Worm (Caenorhabditis elegans) whole organism, L4 larva: ENCODE results near the gene nhr-233.
A peak's percentile ranks its signal among the peaks of the same experiment; 100 is the strongest.

Experiments used
- F26F4.8 ChIP-seq: fragments of 200-800 bp; sonication (Bioruptor generic); conservative IDR thresholded peaks from 2 replicates; pipeline ENCODE4 v1.3.6; 2022; ENCODE audit warnings: missing genetic modification characterization, missing compliant biosample characterization
- T26A8.4 ChIP-seq: fragments of 200-800 bp; sonication (Bioruptor generic); IDR thresholded peaks from 2 replicates; pipeline ENCODE4 v1.3.6; 2022; ENCODE audit warnings: missing genetic modification characterization, missing compliant biosample characterization
- Y5F2A.4 ChIP-seq: fragments of 200-800 bp; sonication (Bioruptor generic); optimal IDR thresholded peaks from 2 replicates; lab custom pipeline; 2018; ENCODE audit warnings: mild to moderate bottlenecking, missing genetic modification characterization, missing compliant biosample characterization
- Y75B8A.6 ChIP-seq: fragments of 200-800 bp; sonication (Bioruptor generic); IDR thresholded peaks from 2 replicates; pipeline ENCODE4 v1.3.6; 2022; ENCODE audit warnings: missing genetic modification reagents, missing genetic modification characterization, missing compliant biosample characterization
- ZK546.5 ChIP-seq, 2 experiments: sonication (generic microtip); optimal IDR thresholded peaks; 2 replicates each; lab custom pipeline; 2017; ENCODE audit warnings: missing biosample characterization in 2 of 2, missing genetic modification characterization in 2 of 2
- aly-2 ChIP-seq: sonication (generic microtip); optimal IDR thresholded peaks from 2 replicates; lab custom pipeline; 2018; ENCODE audit warnings: missing biosample characterization, missing genetic modification characterization
- ama-1 ChIP-seq: fragments of 150-350 bp; optimal IDR thresholded peaks from 2 replicates; lab custom pipeline; 2014; ENCODE audit warnings: inconsistent platforms, mixed read lengths
- attf-4 ChIP-seq: sonication (generic microtip); optimal IDR thresholded peaks from 3 replicates; lab custom pipeline; 2017; ENCODE audit warnings: missing biosample characterization, missing genetic modification characterization
- ces-1 ChIP-seq: fragments of 150-350 bp; sonication (generic microtip); optimal IDR thresholded peaks from 4 replicates; lab custom pipeline; 2014; ENCODE audit warnings: missing biosample characterization, missing genetic modification reagents, missing genetic modification characterization
- daf-12 ChIP-seq: fragments of 150-350 bp; optimal IDR thresholded peaks from 2 replicates; lab custom pipeline; 2014; ENCODE audit warnings: missing biosample characterization, missing genetic modification reagents, missing genetic modification characterization
- daf-16 ChIP-seq, 3 experiments: sonication (generic microtip); optimal IDR thresholded peaks; 2 replicates each; lab custom pipeline; 2016 to 2017; ENCODE audit warnings: missing genetic modification characterization in 3 of 3, missing genetic modification reagents in 3 of 3, mild to moderate bottlenecking in 2 of 3, missing compliant biosample characterization in 2 of 3, missing biosample characterization in 1 of 3, moderate library complexity in 1 of 3
- daf-19 ChIP-seq: fragments of 200-800 bp; sonication (Bioruptor generic); conservative IDR thresholded peaks from 2 replicates; pipeline ENCODE4 v1.3.6; 2022; ENCODE audit warnings: missing genetic modification characterization, missing compliant biosample characterization
- daf-8 ChIP-seq: fragments of 200-800 bp; sonication (Bioruptor generic); IDR thresholded peaks from 2 replicates; pipeline ENCODE4 v1.3.6; 2022; ENCODE audit warnings: missing genetic modification characterization, missing compliant biosample characterization
- dmd-8 ChIP-seq: fragments of 200-800 bp; sonication (Bioruptor generic); IDR thresholded peaks from 2 replicates; pipeline ENCODE4 v1.3.6; 2022; ENCODE audit warnings: missing genetic modification characterization, missing compliant biosample characterization
- dmd-9 ChIP-seq: fragments of 200-800 bp; sonication (Bioruptor generic); IDR thresholded peaks from 2 replicates; pipeline ENCODE4 v1.3.6; 2022; ENCODE audit warnings: missing genetic modification reagents, missing genetic modification characterization, missing compliant biosample characterization
- dpl-1 ChIP-seq: fragments of 150-350 bp; optimal IDR thresholded peaks from 2 replicates; lab custom pipeline; 2014; ENCODE audit warnings: missing biosample characterization, missing genetic modification reagents, missing genetic modification characterization
- egl-27 ChIP-seq: sonication (generic microtip); optimal IDR thresholded peaks from 3 replicates; lab custom pipeline; 2017; ENCODE audit warnings: missing biosample characterization, missing genetic modification reagents, missing genetic modification characterization
- fos-1 ChIP-seq: fragments of 150-350 bp; optimal IDR thresholded peaks from 2 replicates; lab custom pipeline; 2014; ENCODE audit warnings: missing biosample characterization, missing genetic modification characterization
- gei-8 ChIP-seq: fragments of 200-800 bp; sonication (Bioruptor generic); optimal IDR thresholded peaks from 2 replicates; lab custom pipeline; 2018; ENCODE audit warnings: mild to moderate bottlenecking, missing genetic modification characterization, missing compliant biosample characterization
- hlh-11 ChIP-seq: fragments of 200-800 bp; sonication (Bioruptor generic); optimal IDR thresholded peaks from 2 replicates; lab custom pipeline; 2018; ENCODE audit warnings: mild to moderate bottlenecking, missing genetic modification characterization, missing compliant biosample characterization
- hmg-1.1 ChIP-seq: fragments of 200-800 bp; sonication (Bioruptor generic); IDR thresholded peaks from 2 replicates; pipeline ENCODE4 v1.3.6; 2022; ENCODE audit warnings: missing genetic modification reagents, missing genetic modification characterization, missing compliant biosample characterization
- jun-1 ChIP-seq: fragments of 150-350 bp; optimal IDR thresholded peaks from 2 replicates; lab custom pipeline; 2014; ENCODE audit warnings: missing biosample characterization, missing genetic modification reagents, missing genetic modification characterization
- lin-1 ChIP-seq: fragments of 200-800 bp; sonication (Bioruptor generic); IDR thresholded peaks from 2 replicates; pipeline ENCODE4 v1.3.6; 2022; ENCODE audit warnings: missing genetic modification reagents, missing genetic modification characterization, missing compliant biosample characterization
- lin-13 ChIP-seq: fragments of 150-350 bp; optimal IDR thresholded peaks from 2 replicates; lab custom pipeline; 2014; ENCODE audit warnings: missing biosample characterization, missing genetic modification reagents, missing genetic modification characterization
- lin-15B ChIP-seq: fragments of 150-350 bp; sonication (generic microtip); optimal IDR thresholded peaks from 3 replicates; lab custom pipeline; 2014; ENCODE audit warnings: missing biosample characterization, missing genetic modification characterization
- lin-38 ChIP-seq: fragments of 200-800 bp; sonication (Bioruptor generic); IDR thresholded peaks from 2 replicates; pipeline ENCODE4 v1.3.6; 2022; ENCODE audit warnings: missing genetic modification reagents, missing genetic modification characterization, missing compliant biosample characterization
- lsy-2 ChIP-seq, 2 experiments: fragments of 150-350 bp in 1 of 2; sonication (generic microtip) in 1 of 2; optimal IDR thresholded peaks; 2 replicates each; lab custom pipeline; 2014 to 2017; ENCODE audit warnings: missing biosample characterization in 2 of 2, missing genetic modification characterization in 2 of 2
- madf-9 ChIP-seq: fragments of 200-800 bp; sonication (Bioruptor generic); conservative IDR thresholded peaks from 2 replicates; pipeline ENCODE4 v1.3.6; 2022; ENCODE audit warnings: missing genetic modification reagents, missing genetic modification characterization, missing compliant biosample characterization
- mdt-29 ChIP-seq: fragments of 200-800 bp; sonication (Bioruptor generic); IDR thresholded peaks from 2 replicates; pipeline ENCODE4 v1.3.6; 2022; ENCODE audit warnings: missing genetic modification reagents, missing genetic modification characterization, missing compliant biosample characterization
- mxl-3 ChIP-seq: fragments of 200-800 bp; sonication (Bioruptor generic); optimal IDR thresholded peaks from 2 replicates; lab custom pipeline; 2018; ENCODE audit warnings: mild to moderate bottlenecking, missing genetic modification characterization, missing compliant biosample characterization
- nhr-102 ChIP-seq: sonication (generic microtip); optimal IDR thresholded peaks from 2 replicates; lab custom pipeline; 2016; ENCODE audit warnings: mild to moderate bottlenecking, missing genetic modification characterization, moderate library complexity, missing compliant biosample characterization
- nhr-111 ChIP-seq: fragments of 200-800 bp; sonication (Bioruptor generic); optimal IDR thresholded peaks from 2 replicates; lab custom pipeline; 2018; ENCODE audit warnings: mild to moderate bottlenecking, missing genetic modification characterization, missing compliant biosample characterization
- nhr-28 ChIP-seq: fragments of 150-350 bp; optimal IDR thresholded peaks from 2 replicates; lab custom pipeline; 2014; ENCODE audit warnings: missing biosample characterization, missing genetic modification characterization
- pqm-1 ChIP-seq: sonication (generic microtip); optimal IDR thresholded peaks from 2 replicates; lab custom pipeline; 2017; ENCODE audit warnings: missing biosample characterization, missing genetic modification characterization
- skn-1 ChIP-seq: fragments of 150-350 bp; optimal IDR thresholded peaks from 2 replicates; lab custom pipeline; 2014; ENCODE audit warnings: missing biosample characterization, missing genetic modification characterization
- tag-97 ChIP-seq: fragments of 200-800 bp; sonication (Bioruptor generic); IDR thresholded peaks from 2 replicates; pipeline ENCODE4 v1.3.6; 2022; ENCODE audit warnings: missing genetic modification characterization, missing compliant biosample characterization
- unc-130 ChIP-seq: sonication (generic microtip); optimal IDR thresholded peaks from 2 replicates; lab custom pipeline; 2016; ENCODE audit warnings: missing genetic modification reagents, missing genetic modification characterization, missing compliant biosample characterization
- unc-62 ChIP-seq, 3 experiments: fragments of 150-350 bp in 1 of 3; sonication (generic microtip); optimal IDR thresholded peaks in 2 of 3; peaks in 1 of 3; 1 replicate in 1 of 3; 2 replicates in 2 of 3; lab custom pipeline; 2014 to 2017; ENCODE audit warnings: missing biosample characterization in 3 of 3, missing genetic modification characterization in 3 of 3, missing genetic modification reagents in 3 of 3, missing genotype in 1 of 3
- zfp-3 ChIP-seq: fragments of 200-800 bp; sonication (Bioruptor generic); conservative IDR thresholded peaks from 2 replicates; pipeline ENCODE4 v1.3.6; 2022; ENCODE audit warnings: missing genetic modification reagents, missing genetic modification characterization, missing compliant biosample characterization
- zip-11 ChIP-seq: fragments of 200-800 bp; sonication (Bioruptor generic); IDR thresholded peaks from 2 replicates; pipeline ENCODE4 v1.3.6; 2022; ENCODE audit warnings: missing genetic modification characterization, missing compliant biosample characterization
- zip-2 ChIP-seq: fragments of 150-350 bp; optimal IDR thresholded peaks from 2 replicates; lab custom pipeline; 2014; ENCODE audit warnings: missing biosample characterization, missing genetic modification characterization
- ztf-7 ChIP-seq: fragments of 150-350 bp; optimal IDR thresholded peaks from 2 replicates; lab custom pipeline; 2014; ENCODE audit warnings: missing biosample characterization, missing genetic modification characterization

Gene nhr-233

DNA sequence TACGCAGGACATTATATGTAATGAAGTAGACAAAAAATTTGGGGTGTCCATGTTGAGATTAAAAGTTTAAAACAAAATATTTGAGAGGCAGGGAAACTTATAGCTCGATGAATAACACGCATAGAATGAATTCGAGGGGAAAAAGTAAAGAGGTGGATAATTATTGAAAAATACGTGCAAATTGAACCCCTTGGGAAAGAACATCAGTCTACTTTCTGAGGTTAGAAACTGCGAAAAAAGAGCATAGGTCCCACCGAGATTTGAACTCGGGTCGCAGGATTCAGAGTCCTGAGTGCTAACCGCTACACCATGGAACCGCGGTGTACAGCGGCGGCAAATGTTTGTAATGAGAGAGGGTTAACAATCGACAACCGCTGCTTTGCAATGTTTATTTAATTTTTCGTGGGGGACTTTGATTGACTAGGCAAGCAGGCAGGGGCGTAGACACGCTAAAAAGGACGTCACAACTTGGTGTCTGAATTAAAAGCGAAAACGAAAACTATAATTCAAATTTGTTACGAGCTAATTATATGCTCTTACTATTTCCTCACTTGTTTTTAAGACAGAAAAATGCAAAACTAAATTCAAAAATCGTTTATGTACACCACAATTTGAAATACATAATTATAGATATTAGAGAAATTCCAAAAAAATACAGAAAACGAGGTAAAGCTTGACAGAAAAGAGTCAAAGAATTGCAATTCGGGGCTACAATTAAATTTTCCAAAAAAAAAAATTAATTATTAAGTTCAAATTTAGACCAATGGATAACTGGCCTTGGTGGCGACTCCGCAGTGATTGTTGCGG is 21.6 kb upstream of the nhr-233 start, which contains the start of gene srh-269 (continued):
- TF ChIP-seq daf-16 (GFP tag; optimal IDR thresholded peaks at IDR 0.05; lab: Kevin White, UChicago) (peak; percentile 54 to 79), daf-16 (tag; optimal IDR thresholded peaks at IDR 0.05; lab: Kevin White, UChicago) (peak; percentile 81), pqm-1 (tag; lab: Kevin White, UChicago) (no peak), hlh-11 (tag; lab: Kevin White, UChicago) (peak; percentile 81), jun-1 (tag; lab: Kevin White, UChicago) (peak; percentile 33), dmd-8 (GFP tag; lab: Robert Waterston, UW) (peak; percentile 92), Y75B8A.6 (GFP tag; lab: Robert Waterston, UW) (peak; percentile 93), F26F4.8 (peak; percentile 86), zip-11 (GFP tag; lab: Robert Waterston, UW) (no peak; the same call in 1 of the 2 replicates), Y5F2A.4 (peak; percentile 66), daf-19 (GFP tag; lab: Robert Waterston, UW) (peak; percentile 86; the same call in 1 of the 2 replicates), gei-8 (GFP tag; lab: Kevin White, UChicago) (peak; percentile 82), nhr-28 (tag; lab: Kevin White, UChicago) (peak; percentile 38), daf-8 (GFP tag; lab: Robert Waterston, UW) (0 out of 2 replicates have a peak, but pooled peaks have one; percentile 37), dmd-9 (GFP tag; lab: Robert Waterston, UW) (peak; percentile 61; the same call in 1 of the 2 replicates), ztf-7 (no peak), lin-1 (GFP tag; lab: Robert Waterston, UW) (peak; percentile 83; the same call in 1 of the 2 replicates), mxl-3 (peak; percentile 59), lsy-2 (tag; optimal IDR thresholded peaks at IDR 0.05; lab: Kevin White, UChicago) (no peak), unc-62 (GFP tag; optimal IDR thresholded peaks at IDR 0.05 in 1 of 2; lab: Kevin White, UChicago) (no peak), unc-62 (tag; optimal IDR thresholded peaks at IDR 0.05; lab: Kevin White, UChicago) (no peak), mdt-29 (GFP tag; lab: Robert Waterston, UW) (peak; percentile 90), ZK546.5 (tag; optimal IDR thresholded peaks at IDR 0.05; lab: Kevin White, UChicago) (no peak), hmg-1.1 (GFP tag; lab: Robert Waterston, UW) (peak; percentile 81), unc-130 (GFP tag; lab: Kevin White, UChicago) (peak; percentile 61), madf-9 (GFP tag; lab: Robert Waterston, UW) (peak; percentile 89), lin-15B (no peak), lin-13 (GFP tag; lab: Kevin White, UChicago) (peak; percentile 38), aly-2 (tag; lab: Kevin White, UChicago) (no peak), nhr-102 (tag; lab: Kevin White, UChicago) (peak; percentile 77), T26A8.4 (GFP tag; lab: Robert Waterston, UW) (peak; percentile 93), ama-1 (no peak), zip-2 (tag; lab: Kevin White, UChicago) (no peak), attf-4 (tag; lab: Kevin White, UChicago) (no peak), lin-38 (GFP tag; lab: Robert Waterston, UW) (no peak), egl-27 (no peak)
- TF ChIP-seq, all 104 proteins: peak for 65

ce11 chrV:16589488-16589887 is 18.9 kb upstream of the nhr-233 start:
- TF ChIP-seq pqm-1 (tag; lab: Kevin White, UChicago) (no peak), daf-12 (no peak), ces-1 (no peak), fos-1 (tag; lab: Kevin White, UChicago) (no peak), skn-1 (tag; lab: Kevin White, UChicago) (no peak), hlh-11 (tag; lab: Kevin White, UChicago) (no peak), hmg-1.1 (GFP tag; lab: Robert Waterston, UW) (no peak), ama-1 (no peak), daf-19 (GFP tag; lab: Robert Waterston, UW) (no peak), nhr-111 (GFP tag; lab: Kevin White, UChicago) (no peak), tag-97 (no peak), zfp-3 (GFP tag; lab: Robert Waterston, UW) (no peak), dpl-1 (GFP tag; lab: Kevin White, UChicago) (no peak), zip-11 (GFP tag; lab: Robert Waterston, UW) (no peak)
